Fruit fly (Drosophila melanogaster) whole organism, embryonic: Measurements from ENCODE around the gene Rnp4F.
A peak's percentile ranks its signal among the peaks of the same experiment; 100 is the strongest.

Source experiments
- CG11085 ChIP-seq: fragments of 200-800 bp; sonication (Bioruptor generic); IDR thresholded peaks from 2 replicates; pipeline ENCODE4 v1.3.6; 2022; ENCODE audit warnings: missing biosample characterization, missing genetic modification characterization
- CG11504 ChIP-seq: fragments of 200-800 bp; sonication (Bioruptor generic); optimal IDR thresholded peaks from 3 replicates; lab custom pipeline; 2019; ENCODE audit warnings: missing biosample characterization, mild to moderate bottlenecking, missing genetic modification characterization, moderate library complexity
- CG12071 ChIP-seq: fragments of 200-800 bp; sonication (Bioruptor generic); optimal IDR thresholded peaks from 3 replicates; lab custom pipeline; 2018; ENCODE audit warnings: missing biosample characterization, mild to moderate bottlenecking, missing genetic modification characterization
- CG12769 ChIP-seq: fragments of 200-800 bp; sonication (Bioruptor generic); optimal IDR thresholded peaks from 2 replicates; lab custom pipeline; 2019; ENCODE audit warnings: missing biosample characterization, mild to moderate bottlenecking, missing genetic modification characterization, moderate library complexity
- CG12942 ChIP-seq: fragments of 200-800 bp; sonication (Bioruptor generic); optimal IDR thresholded peaks from 3 replicates; lab custom pipeline; 2016; ENCODE audit warnings: missing biosample characterization, missing genetic modification characterization
- CG13287 ChIP-seq: fragments of 200-800 bp; sonication (Bioruptor generic); IDR thresholded peaks from 2 replicates; pipeline ENCODE4 v1.3.6; 2022; ENCODE audit warnings: missing biosample characterization, missing genetic modification characterization; ENCODE audit not compliant: partially characterized antibody
- CG13894 ChIP-seq: fragments of 200-800 bp; sonication (Bioruptor generic); optimal IDR thresholded peaks from 3 replicates; lab custom pipeline; 2018; ENCODE audit warnings: missing biosample characterization, mild to moderate bottlenecking, missing genetic modification characterization, moderate library complexity
- CG15269 ChIP-seq: fragments of 200-800 bp; sonication (Bioruptor generic); optimal IDR thresholded peaks from 2 replicates; lab custom pipeline; 2018; ENCODE audit warnings: missing biosample characterization, mild to moderate bottlenecking, missing genetic modification characterization, moderate library complexity
- CG17385 ChIP-seq: fragments of 200-800 bp; sonication (Bioruptor generic); optimal IDR thresholded peaks from 3 replicates; lab custom pipeline; 2018; ENCODE audit warnings: missing biosample characterization, mild to moderate bottlenecking, missing genetic modification characterization
- CG17568 ChIP-seq: fragments of 200-800 bp; sonication (Bioruptor generic); optimal IDR thresholded peaks from 2 replicates; lab custom pipeline; 2018; ENCODE audit warnings: missing biosample characterization, mild to moderate bottlenecking, missing genetic modification characterization, moderate library complexity
- CG18599 ChIP-seq: fragments of 200-800 bp; sonication (Bioruptor generic); optimal IDR thresholded peaks from 3 replicates; lab custom pipeline; 2017; ENCODE audit warnings: missing biosample characterization, missing genetic modification characterization, mild to moderate bottlenecking, moderate library complexity, missing genetic modification reagents
- CG4707 ChIP-seq: fragments of 200-800 bp; sonication (Bioruptor generic); optimal IDR thresholded peaks from 2 replicates; lab custom pipeline; 2018; ENCODE audit warnings: missing biosample characterization, mild to moderate bottlenecking, missing genetic modification characterization, moderate library complexity
- CG8290 ChIP-seq, 3 experiments: fragments of 200-800 bp; sonication (Bioruptor generic); optimal IDR thresholded peaks; 2 replicates each; lab custom pipeline; 2016 to 2019; ENCODE audit warnings: missing biosample characterization in 3 of 3, missing genetic modification characterization in 3 of 3, mild to moderate bottlenecking in 2 of 3, moderate library complexity in 1 of 3
- CG8765 ChIP-seq: fragments of 200-800 bp; sonication (Bioruptor generic); IDR thresholded peaks from 2 replicates; pipeline ENCODE4 v1.3.6; 2022; ENCODE audit warnings: missing biosample characterization, missing genetic modification characterization
- CG9932 ChIP-seq: fragments of 200-800 bp; sonication (Bioruptor generic); IDR thresholded peaks from 2 replicates; pipeline ENCODE4 v1.3.6; 2022; ENCODE audit warnings: missing biosample characterization, missing genetic modification characterization
- Deaf1 ChIP-seq: fragments of 200-800 bp; optimal IDR thresholded peaks from 3 replicates; lab custom pipeline; 2019; ENCODE audit warnings: missing biosample characterization, mild to moderate bottlenecking, missing genetic modification characterization, moderate library complexity
- Doc3 ChIP-seq: fragments of 200-800 bp; sonication (Bioruptor generic); IDR thresholded peaks from 3 replicates; pipeline ENCODE4 v1.3.6; 2022; ENCODE audit warnings: missing biosample characterization, missing genetic modification characterization; ENCODE audit not compliant: partially characterized antibody
- Drgx ChIP-seq: fragments of 200-800 bp; sonication (Bioruptor generic); IDR thresholded peaks from 2 replicates; pipeline ENCODE4 v1.3.6; 2022; ENCODE audit warnings: missing biosample characterization, missing genetic modification characterization
- HLH4C ChIP-seq: fragments of 200-800 bp; sonication (Bioruptor generic); IDR thresholded peaks from 3 replicates; pipeline ENCODE4 v1.3.6; 2022; ENCODE audit warnings: missing biosample characterization, missing genetic modification characterization; ENCODE audit not compliant: partially characterized antibody
- Jarid2 ChIP-seq: fragments of 200-800 bp; sonication (Bioruptor generic); optimal IDR thresholded peaks from 3 replicates; lab custom pipeline; 2017; ENCODE audit warnings: mild to moderate bottlenecking, missing biosample characterization, missing genetic modification reagents, missing genetic modification characterization
- Lpt ChIP-seq: fragments of >200 bp; optimal IDR thresholded peaks from 2 replicates; lab custom pipeline; 2018; ENCODE audit warnings: missing biosample characterization, missing genetic modification characterization
- Med ChIP-seq: fragments of 200-800 bp; sonication (Bioruptor generic); peaks from one replicate; lab custom pipeline; 2016; ENCODE audit warnings: missing biosample characterization, missing genetic modification characterization, mild to moderate bottlenecking, inconsistent platforms, moderate library complexity
- NC2β ChIP-seq: fragments of 200-800 bp; sonication (Bioruptor generic); optimal IDR thresholded peaks from 2 replicates; lab custom pipeline; 2016; ENCODE audit warnings: missing biosample characterization, missing genetic modification characterization
- NfI ChIP-seq: fragments of 200-800 bp; sonication (Bioruptor generic); optimal IDR thresholded peaks from 3 replicates; lab custom pipeline; 2018; ENCODE audit warnings: missing biosample characterization, mild to moderate bottlenecking, missing genetic modification characterization, moderate library complexity
- Side ChIP-seq: fragments of 200-800 bp; sonication (Bioruptor generic); optimal IDR thresholded peaks from 2 replicates; lab custom pipeline; 2016; ENCODE audit warnings: missing biosample characterization, missing genetic modification characterization
- Sox100B ChIP-seq: fragments of 200-800 bp; sonication (Bioruptor generic); optimal IDR thresholded peaks from 3 replicates; lab custom pipeline; 2018; ENCODE audit warnings: missing biosample characterization, mild to moderate bottlenecking, missing genetic modification characterization
- Sox102F ChIP-seq: fragments of 200-800 bp; sonication (Bioruptor generic); optimal IDR thresholded peaks from 2 replicates; lab custom pipeline; 2018; ENCODE audit warnings: missing biosample characterization, mild to moderate bottlenecking, missing genetic modification characterization, moderate library complexity
- Sry-δ ChIP-seq: fragments of 200-800 bp; sonication (Bioruptor generic); optimal IDR thresholded peaks from 2 replicates; lab custom pipeline; 2016; ENCODE audit warnings: missing biosample characterization, missing genetic modification characterization
- Trl ChIP-seq, 3 experiments: fragments of >200 bp in 2 of 3; fragments of 200-800 bp in 1 of 3; sonication (Bioruptor generic) in 1 of 3; optimal IDR thresholded peaks; 2 replicates in 1 of 3; 3 replicates in 2 of 3; lab custom pipeline; 2016 to 2017; ENCODE audit warnings: missing biosample characterization in 1 of 3, missing genetic modification characterization in 1 of 3
- ci ChIP-seq: fragments of 200-800 bp; sonication (Bioruptor generic); IDR thresholded peaks from 3 replicates; pipeline ENCODE4 v1.3.6; 2022; ENCODE audit warnings: missing biosample characterization, missing genetic modification characterization
- crol ChIP-seq: fragments of 200-800 bp; sonication (Bioruptor generic); IDR thresholded peaks from 2 replicates; pipeline ENCODE4 v1.3.6; 2022; ENCODE audit warnings: missing biosample characterization, missing genetic modification characterization
- dimm ChIP-seq: fragments of 200-800 bp; sonication (Bioruptor generic); IDR thresholded peaks from 2 replicates; pipeline ENCODE4 v1.3.6; 2022; ENCODE audit warnings: missing biosample characterization, missing genetic modification characterization
- gcm ChIP-seq: fragments of 200-800 bp; sonication (Bioruptor generic); optimal IDR thresholded peaks from 2 replicates; lab custom pipeline; 2019; ENCODE audit warnings: missing biosample characterization, mild to moderate bottlenecking, missing genetic modification characterization, moderate library complexity
- h ChIP-seq: fragments of >200 bp; optimal IDR thresholded peaks from 2 replicates; lab custom pipeline; 2017
- hkb ChIP-seq, 2 experiments: fragments of 200-800 bp in 1 of 2; fragments of >200 bp in 1 of 2; sonication (Bioruptor generic) in 1 of 2; IDR thresholded peaks in 1 of 2; optimal IDR thresholded peaks in 1 of 2; 2 replicates each; pipeline versions ENCODE4 v1.3.6 to Lab custom; 2017 to 2022; ENCODE audit warnings: missing biosample characterization in 1 of 2, missing genetic modification characterization in 1 of 2
- hth ChIP-seq: fragments of >200 bp; optimal IDR thresholded peaks from 2 replicates; lab custom pipeline; 2017; ENCODE audit warnings: inconsistent platforms
- insv ChIP-seq, 2 experiments: fragments of 200-800 bp; sonication (Bioruptor generic); optimal IDR thresholded peaks; 3 replicates each; lab custom pipeline; 2016 to 2018; ENCODE audit warnings: missing biosample characterization in 2 of 2, missing genetic modification characterization in 2 of 2
- kay ChIP-seq: fragments of 200-800 bp; sonication (Bioruptor generic); optimal IDR thresholded peaks from 2 replicates; lab custom pipeline; 2016; ENCODE audit warnings: missing biosample characterization, missing genetic modification characterization
- klu ChIP-seq: fragments of 200-800 bp; sonication (Bioruptor generic); IDR thresholded peaks from 2 replicates; pipeline ENCODE4 v1.3.6; 2022; ENCODE audit warnings: missing biosample characterization, missing genetic modification characterization
- nom ChIP-seq: fragments of 200-800 bp; sonication (Bioruptor generic); optimal IDR thresholded peaks from 2 replicates; lab custom pipeline; 2017; ENCODE audit warnings: missing biosample characterization, missing genetic modification characterization, mild to moderate bottlenecking, moderate library complexity, missing genetic modification reagents
- salm ChIP-seq: fragments of 200-800 bp; sonication (Bioruptor generic); optimal IDR thresholded peaks from 2 replicates; lab custom pipeline; 2018; ENCODE audit warnings: missing biosample characterization, mild to moderate bottlenecking, missing genetic modification characterization
- schlank ChIP-seq: fragments of 200-800 bp; sonication (Bioruptor generic); optimal IDR thresholded peaks from 2 replicates; lab custom pipeline; 2018; ENCODE audit warnings: missing biosample characterization, mild to moderate bottlenecking, missing genetic modification characterization
- scrt ChIP-seq: fragments of 200-800 bp; sonication (Bioruptor generic); optimal IDR thresholded peaks from 2 replicates; lab custom pipeline; 2018; ENCODE audit warnings: missing biosample characterization, mild to moderate bottlenecking, missing genetic modification characterization, moderate library complexity
- seq ChIP-seq: fragments of 200-800 bp; sonication (Bioruptor generic); IDR thresholded peaks from 2 replicates; pipeline ENCODE4 v1.3.6; 2022; ENCODE audit warnings: missing biosample characterization, missing genetic modification characterization
- sqz ChIP-seq: fragments of 200-800 bp; sonication (Bioruptor generic); optimal IDR thresholded peaks from 3 replicates; lab custom pipeline; 2018; ENCODE audit warnings: missing biosample characterization, mild to moderate bottlenecking, missing genetic modification characterization
- sr ChIP-seq: fragments of 200-800 bp; sonication (Bioruptor generic); IDR thresholded peaks from 3 replicates; pipeline ENCODE4 v1.3.6; 2022; ENCODE audit warnings: missing biosample characterization, missing genetic modification characterization
- tin ChIP-seq: fragments of 200-800 bp; sonication (Bioruptor generic); optimal IDR thresholded peaks from 3 replicates; lab custom pipeline; 2016; ENCODE audit warnings: missing biosample characterization, missing genetic modification characterization
- vvl ChIP-seq: fragments of 200-800 bp; sonication (Bioruptor generic); IDR thresholded peaks from 2 replicates; pipeline ENCODE4 v1.3.6; 2022; ENCODE audit warnings: missing biosample characterization, missing genetic modification characterization
- yki ChIP-seq: fragments of >200 bp; optimal IDR thresholded peaks from 3 replicates; lab custom pipeline; 2018
- zen ChIP-seq: fragments of 200-800 bp; sonication (Bioruptor generic); optimal IDR thresholded peaks from 3 replicates; lab custom pipeline; 2018; ENCODE audit warnings: missing biosample characterization, mild to moderate bottlenecking, missing genetic modification characterization, moderate library complexity

Gene Rnp4F

DNA sequence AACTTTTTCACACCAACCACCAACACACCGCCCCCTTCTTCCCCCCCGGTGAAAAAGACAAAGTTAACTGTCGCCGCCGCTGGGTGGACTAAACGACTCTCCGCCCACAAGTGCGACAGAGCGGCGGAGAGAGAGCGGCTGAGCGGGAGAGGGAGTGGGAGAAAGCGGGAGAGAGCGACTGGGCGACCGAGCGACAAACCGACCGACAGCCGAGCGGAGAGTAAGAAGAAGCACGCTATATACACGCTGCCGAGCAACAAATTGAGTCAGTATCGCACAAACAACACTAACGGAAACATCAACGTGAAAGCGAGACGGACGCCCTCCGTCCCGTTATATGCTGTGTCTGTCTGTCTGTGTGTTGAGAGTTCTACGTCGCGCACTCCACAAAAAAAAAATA is 17.5 kb upstream of the Rnp4F start, which contains the start of gene SK (continued):
- TF ChIP-seq CG18599 (GFP tag; lab: Kevin White, UChicago), result no peak
- TF ChIP-seq h (lab: Kevin White, UChicago), result no peak
- no peak for TF ChIP-seq CG15269 (tag; lab: Kevin White, UChicago)
- TF ChIP-seq yki (lab: Kevin White, UChicago), result peak; percentile 27
- TF ChIP-seq Doc3 (GFP tag; lab: Robert Waterston, UW), result no peak
- TF ChIP-seq dimm (GFP tag; lab: Robert Waterston, UW), result no peak
- no peak for TF ChIP-seq klu (GFP tag; lab: Robert Waterston, UW)
- TF ChIP-seq Med, result peak; percentile 67
- TF ChIP-seq CG12942 (GFP tag; lab: Kevin White, UChicago), result no peak
- no peak for TF ChIP-seq Sox100B (GFP tag; lab: Kevin White, UChicago)
- TF ChIP-seq CG11504 (tag; lab: Kevin White, UChicago), result peak; percentile 65
- no peak for TF ChIP-seq Lpt (GFP tag; lab: Kevin White, UChicago)
- no peak for TF ChIP-seq hth (lab: Kevin White, UChicago)
- no peak for TF ChIP-seq Sox102F (GFP tag; lab: Kevin White, UChicago)
- TF ChIP-seq CG9932 (GFP tag; lab: Robert Waterston, UW), result no peak
- TF ChIP-seq Trl (optimal IDR thresholded peaks at IDR 0.05; lab: Kevin White, UChicago), result peak; percentile 64 to 76
- no peak for TF ChIP-seq Trl (GFP tag; optimal IDR thresholded peaks at IDR 0.05; lab: Kevin White, UChicago)
- TF ChIP-seq NC2β, result no peak
- no peak for TF ChIP-seq insv (GFP tag; optimal IDR thresholded peaks at IDR 0.05; lab: Kevin White, UChicago)
- no peak for TF ChIP-seq salm
- TF ChIP-seq gcm, result no peak
- TF ChIP-seq sr (GFP tag; lab: Robert Waterston, UW), result peak; percentile 71
- peak; percentile 65 for TF ChIP-seq CG13894 (tag; lab: Kevin White, UChicago)
- 0 out of 2 replicates have a peak, but pooled peaks have one; percentile 20 for TF ChIP-seq Drgx
- 0 out of 3 replicates have a peak, but pooled peaks have one; percentile 16 for TF ChIP-seq HLH4C (GFP tag; lab: Robert Waterston, UW)
- peak; percentile 72; the same call in 2 of the 3 replicates for TF ChIP-seq ci
- peak; percentile 4 for TF ChIP-seq scrt (GFP tag; lab: Kevin White, UChicago)
- TF ChIP-seq kay (GFP tag; lab: Kevin White, UChicago), result no peak
- TF ChIP-seq vvl (GFP tag; lab: Robert Waterston, UW), result 0 out of 2 replicates have a peak, but pooled peaks have one; percentile 19
- no peak for TF ChIP-seq nom (GFP tag; lab: Kevin White, UChicago)
- no peak for TF ChIP-seq zen (tag; lab: Kevin White, UChicago)
- TF ChIP-seq Deaf1 (tag; lab: Kevin White, UChicago), result peak; percentile 97
- no peak for TF ChIP-seq hkb (optimal IDR thresholded peaks at IDR 0.05; lab: Kevin White, UChicago)
- 0 out of 2 replicates have a peak, but pooled peaks have one; percentile 18 for TF ChIP-seq hkb (GFP tag; IDR thresholded peaks at IDR 0.05; lab: Robert Waterston, UW)
- TF ChIP-seq CG4707 (GFP tag; lab: Kevin White, UChicago), result no peak
- peak; percentile 84 for TF ChIP-seq CG17385 (GFP tag; lab: Kevin White, UChicago)
- peak; percentile 4 for TF ChIP-seq CG12071 (GFP tag; lab: Kevin White, UChicago)
- TF ChIP-seq sqz (GFP tag; lab: Kevin White, UChicago), result peak; percentile 31
- no peak for TF ChIP-seq Side
- no peak for TF ChIP-seq tin (GFP tag; lab: Kevin White, UChicago)
- TF ChIP-seq CG12769, result peak; percentile 41
- no peak for TF ChIP-seq CG11085 (GFP tag; lab: Robert Waterston, UW)
- TF ChIP-seq CG17568 (GFP tag; lab: Kevin White, UChicago), result no peak
- TF ChIP-seq seq (GFP tag; lab: Robert Waterston, UW), result no peak
- peak; percentile 75 for TF ChIP-seq Jarid2
- TF ChIP-seq crol (GFP tag; lab: Robert Waterston, UW), result peak; percentile 80
- peak; percentile 26; the same call in 1 of the 2 replicates for TF ChIP-seq CG13287
- TF ChIP-seq Sry-δ, result no peak
- 0 out of 2 replicates have a peak, but pooled peaks have one; percentile 10 for TF ChIP-seq CG8765
- TF ChIP-seq CG8290 (GFP tag; optimal IDR thresholded peaks at IDR 0.05; lab: Kevin White, UChicago), result no peak
- TF ChIP-seq CG8290 (tag; optimal IDR thresholded peaks at IDR 0.05; lab: Kevin White, UChicago), result peak in 1 of 2 experiments; percentile 41
- TF ChIP-seq NfI, result no peak
- TF ChIP-seq schlank (tag; lab: Kevin White, UChicago), result no peak
